Worm (Caenorhabditis elegans) whole organism, dauer: ENCODE data around the gene evl-20.
"Not testable (repeated sequence)": the region's sequence is repeated elsewhere in the genome, so short reads cannot be mapped to it uniquely, and the experiment has no call there.

ENCODE experiments used
- unc-62 ChIP-seq: sonication (generic microtip); optimal IDR thresholded peaks from 2 replicates; lab custom pipeline; 2017; ENCODE audit warnings: missing biosample characterization, missing genetic modification reagents, missing genetic modification characterization

evl-20 gene

DNA sequence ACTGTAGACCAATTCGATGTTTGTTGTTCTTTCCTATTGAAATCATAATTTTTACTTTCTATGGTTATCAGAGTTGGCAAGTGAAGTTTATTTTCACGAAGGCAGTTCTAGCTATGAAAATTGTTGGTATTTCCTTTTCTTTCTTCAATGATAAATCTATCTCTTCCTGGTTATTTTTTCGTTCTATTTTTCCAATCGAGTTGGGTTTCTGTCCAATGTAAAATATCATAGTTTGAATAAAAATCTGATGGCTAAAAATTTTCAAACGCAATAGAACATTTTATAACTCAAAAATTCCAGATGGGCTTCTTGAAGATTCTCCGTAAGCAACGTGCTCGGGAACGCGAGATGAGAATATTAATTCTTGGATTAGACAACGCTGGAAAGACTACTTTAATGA, at the start of gene evl-20:
evl-20 (plus strand) TSS at position 301 of the 400 bp plus-strand sequence.
- no peak for TF ChIP-seq unc-62 (GFP tag; lab: Kevin White, UChicago)

DNA sequence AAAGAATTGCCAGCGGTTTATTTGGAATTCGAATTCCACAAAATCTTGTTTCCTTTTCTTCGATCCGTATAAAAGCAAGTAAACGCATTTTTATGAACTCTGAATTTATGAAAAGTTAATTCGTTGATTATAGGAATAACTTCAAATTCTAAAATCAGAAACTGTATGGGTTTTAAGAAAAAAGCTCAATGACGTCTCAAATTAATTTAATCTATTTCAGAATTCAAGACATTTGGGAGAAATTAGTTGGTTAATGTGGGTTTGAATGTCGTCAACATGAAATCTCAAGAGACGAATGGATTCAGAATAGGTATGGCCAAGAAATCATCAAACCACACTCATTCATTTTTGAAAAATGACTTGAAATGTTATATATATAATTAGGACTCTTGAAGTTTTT, 48.1 kb upstream of the evl-20 start, which contains the start of gene F49E12.7:
F49E12.7 (minus strand) TSS at position 101 of the 400 bp plus-strand sequence.
- TF ChIP-seq unc-62 (GFP tag; lab: Kevin White, UChicago): no peak

DNA sequence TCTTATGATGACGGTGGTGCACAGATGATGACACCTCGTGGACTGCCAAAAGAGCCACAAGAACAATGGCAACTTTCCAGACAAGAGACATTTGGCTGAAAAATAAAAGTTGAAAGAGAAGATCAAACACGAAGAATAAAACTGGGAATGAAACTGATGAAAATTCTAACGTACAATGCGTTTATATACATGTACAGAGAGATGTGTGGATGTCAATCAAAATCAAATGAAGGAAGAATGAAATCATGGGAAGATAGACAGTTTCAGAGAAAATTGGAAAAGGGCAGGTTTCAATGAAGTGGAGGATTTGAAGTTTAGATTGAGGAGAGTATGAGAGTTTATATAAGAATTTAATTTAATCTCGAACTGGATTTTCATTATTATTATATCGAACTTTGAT, 45.0 kb upstream of the evl-20 start, which contains the start of gene dod-23:
dod-23 (minus strand) TSS at position 101 of the 400 bp plus-strand sequence.
- no peak for TF ChIP-seq unc-62 (GFP tag; lab: Kevin White, UChicago)

DNA sequence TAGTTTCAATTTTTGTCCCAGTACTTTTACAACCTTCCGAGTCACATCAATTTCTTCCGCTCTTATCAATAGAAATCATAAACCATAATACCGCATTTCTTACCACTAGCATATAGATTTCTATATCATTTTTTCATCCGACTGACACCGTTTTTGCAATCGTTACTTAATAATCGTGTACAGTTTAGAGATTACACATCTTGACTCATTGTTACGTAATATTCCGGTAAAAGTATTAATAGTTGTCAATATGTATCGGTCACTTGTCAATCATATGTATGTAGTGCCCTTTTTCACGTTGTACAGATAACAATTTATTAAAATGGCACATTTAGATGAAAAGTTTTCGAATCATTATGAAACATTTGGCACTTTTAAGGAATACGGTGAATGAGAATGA, 44.1 kb upstream of the evl-20 start:
- no peak for TF ChIP-seq unc-62 (GFP tag; lab: Kevin White, UChicago)

DNA sequence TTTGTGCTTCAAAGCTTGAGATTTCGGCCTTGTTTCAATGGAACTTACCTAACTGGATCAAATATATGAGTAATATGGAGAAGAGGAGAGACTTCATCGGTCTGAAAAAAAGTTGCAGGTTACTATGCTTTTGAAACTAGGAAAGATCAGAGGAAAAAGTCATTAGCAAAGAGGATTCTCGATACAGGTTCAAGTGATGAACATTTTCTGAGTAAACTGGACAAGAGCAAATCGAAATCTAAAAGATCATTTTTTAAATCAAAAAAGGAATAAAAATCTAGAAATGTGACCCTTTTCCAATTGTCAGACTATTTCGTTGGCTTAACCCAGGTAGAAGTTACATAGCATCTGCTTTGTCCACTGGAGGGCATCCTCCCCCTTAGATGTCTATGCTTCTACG, 39.4 kb upstream of the evl-20 start, which contains the start of gene skpo-1:
skpo-1 (minus strand) TSS at position 101 of the 400 bp plus-strand sequence.
- TF ChIP-seq unc-62 (GFP tag; lab: Kevin White, UChicago): no peak

- no peak for TF ChIP-seq unc-62 (GFP tag; lab: Kevin White, UChicago)
Observed at ce11 chrII:8405303-8405702, 38.8 kb upstream of the evl-20 start, which contains the start of gene ubc-24. ubc-24 (plus strand) TSS chrII:8405603.

- TF ChIP-seq unc-62 (GFP tag; lab: Kevin White, UChicago): no peak
Observed at ce11 chrII:8407491-8407890, 36.6 kb upstream of the evl-20 start, which contains the start of gene sra-13. sra-13 (plus strand) TSS chrII:8407685.

- no peak for TF ChIP-seq unc-62 (GFP tag; lab: Kevin White, UChicago)
Observed at ce11 chrII:8409538-8409937, 34.6 kb upstream of the evl-20 start.

DNA sequence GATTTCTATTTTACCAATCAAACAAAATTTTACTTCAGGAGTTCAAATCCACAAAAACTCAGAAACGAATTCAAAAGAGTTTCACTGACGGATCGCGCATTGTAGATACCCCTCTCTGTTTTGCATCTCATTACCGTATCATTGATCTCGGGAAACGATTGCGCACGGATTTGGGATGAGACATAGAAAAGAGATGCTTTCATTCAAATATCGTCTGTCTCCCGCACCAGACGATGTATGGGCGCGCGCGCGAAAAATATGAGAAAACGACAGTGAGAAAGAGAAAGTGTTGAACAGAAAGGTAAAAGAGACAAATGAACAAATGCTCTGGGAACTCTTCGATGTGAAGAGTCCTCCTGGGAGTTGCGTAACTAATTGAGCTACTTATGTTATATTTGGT, 33.1 kb upstream of the evl-20 start:
- no peak for TF ChIP-seq unc-62 (GFP tag; lab: Kevin White, UChicago)

DNA sequence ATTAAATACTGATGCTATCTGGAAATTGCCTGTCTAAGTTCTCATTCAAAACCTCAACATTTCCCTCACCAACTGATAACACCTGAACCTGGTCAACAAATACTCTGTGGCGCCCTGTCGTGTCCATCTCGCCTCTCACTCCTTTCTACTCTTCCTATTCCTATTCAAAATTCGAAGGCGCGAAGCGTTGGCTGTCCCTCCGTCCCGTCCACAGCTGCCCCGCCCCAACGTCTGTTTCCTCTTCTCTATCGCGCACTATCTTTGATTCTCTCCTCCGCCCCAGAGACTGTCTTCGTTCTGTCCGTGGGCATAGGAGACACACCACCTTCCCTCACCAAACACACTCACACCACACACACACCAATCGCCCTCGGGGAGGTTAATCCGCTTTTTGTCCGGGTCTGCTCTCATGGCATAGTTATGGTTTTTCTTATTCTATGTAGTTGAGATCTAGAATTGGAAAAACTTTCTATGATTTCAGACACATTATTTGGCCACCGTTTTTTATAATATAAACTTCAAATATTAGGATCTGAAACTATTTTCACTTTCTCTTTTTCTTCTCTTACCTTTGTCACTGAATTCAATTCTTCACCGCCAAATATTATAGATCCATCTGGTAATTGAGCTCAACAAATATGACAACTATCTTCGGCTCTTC, 31.9 kb upstream of the evl-20 start, which contains the start of gene efl-3:
efl-3 (plus strand) TSS at position 611 of the 661 bp plus-strand sequence.
- TF ChIP-seq unc-62 (GFP tag; lab: Kevin White, UChicago): no peak

DNA sequence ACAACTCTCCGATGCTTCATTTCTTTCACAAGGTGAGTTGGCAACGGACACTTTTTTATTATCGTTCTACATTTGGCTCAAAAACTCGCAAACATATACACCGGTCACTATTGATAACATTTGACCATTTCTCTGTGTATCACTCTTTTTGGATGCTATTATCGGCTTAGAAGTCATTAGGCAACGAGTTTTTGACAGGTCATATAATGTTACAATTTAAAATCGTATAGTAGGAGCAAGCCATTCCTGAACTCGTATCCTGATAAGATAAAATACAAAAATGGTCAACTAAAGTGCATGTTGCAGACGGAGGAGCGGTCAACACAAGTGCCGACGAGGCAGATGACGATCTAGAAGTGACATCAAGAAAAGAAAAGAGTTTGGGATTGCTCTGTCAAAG, 31.2 kb upstream of the evl-20 start:
- TF ChIP-seq unc-62 (GFP tag; lab: Kevin White, UChicago): no peak

ce11 chrII:8415035-8415434, 29.1 kb upstream of the evl-20 start:
- no peak for TF ChIP-seq unc-62 (GFP tag; lab: Kevin White, UChicago)

DNA sequence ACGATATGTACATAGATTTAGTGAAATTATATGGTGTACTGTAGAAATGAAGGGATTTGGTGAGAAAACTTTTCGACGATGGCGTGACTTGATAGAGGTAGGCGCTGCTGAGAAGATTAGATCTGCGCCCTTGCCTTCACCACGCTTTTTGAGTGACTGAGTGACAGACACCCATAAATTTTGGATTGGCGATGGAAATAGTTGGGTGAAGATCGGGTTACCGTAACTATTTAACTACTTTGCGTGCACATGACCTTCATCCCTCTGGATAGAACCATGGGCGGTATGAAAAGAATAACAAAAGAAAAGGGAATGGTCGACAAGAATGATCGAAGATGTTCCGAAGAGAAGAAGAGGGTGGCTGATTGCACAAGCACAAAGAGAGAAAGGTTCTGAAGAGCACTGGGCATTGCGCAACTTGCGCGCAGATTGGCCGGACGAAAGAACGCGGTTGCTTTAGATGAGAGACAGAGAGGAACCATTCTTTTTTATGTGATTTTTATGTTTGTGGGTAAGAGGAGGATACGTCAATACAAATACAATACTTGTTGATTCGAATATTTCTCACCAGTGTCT, 28.6 kb upstream of the evl-20 start:
- no peak for TF ChIP-seq unc-62 (GFP tag; lab: Kevin White, UChicago)

DNA sequence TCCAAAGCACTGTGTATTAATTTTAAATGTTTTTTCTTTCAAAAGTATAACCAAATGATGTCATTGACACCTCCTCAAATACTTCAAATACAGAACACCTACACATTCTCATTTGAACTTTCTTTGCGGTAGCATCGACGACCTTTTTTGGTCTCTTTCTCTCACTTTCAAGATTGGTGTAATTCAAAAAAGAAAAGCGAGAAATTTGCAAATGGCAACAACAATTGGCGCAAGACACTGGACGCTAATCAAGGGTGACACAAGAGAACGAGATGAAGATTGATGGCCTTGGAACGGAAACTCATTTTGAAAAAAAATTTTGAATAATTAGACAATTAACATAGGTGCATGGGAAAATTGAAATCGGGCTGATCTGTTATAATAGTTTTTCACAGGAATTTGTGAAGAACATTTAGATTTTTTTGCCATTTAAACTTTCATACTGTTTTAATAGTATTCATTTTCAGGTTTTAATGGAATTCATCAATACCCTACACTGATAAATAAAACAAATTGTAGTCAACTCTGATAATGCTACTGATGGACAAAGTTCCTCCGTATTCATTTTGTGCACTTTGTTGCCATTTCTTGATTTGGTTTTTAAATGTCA, 26.9 kb upstream of the evl-20 start, which contains the start of gene fdgt-2:
fdgt-2 (plus strand) TSS at position 560 of the 610 bp plus-strand sequence.
- no peak for TF ChIP-seq unc-62 (GFP tag; lab: Kevin White, UChicago)

- TF ChIP-seq unc-62 (GFP tag; lab: Kevin White, UChicago): no peak
Observed at ce11 chrII:8419015-8419414, 25.1 kb upstream of the evl-20 start.

DNA sequence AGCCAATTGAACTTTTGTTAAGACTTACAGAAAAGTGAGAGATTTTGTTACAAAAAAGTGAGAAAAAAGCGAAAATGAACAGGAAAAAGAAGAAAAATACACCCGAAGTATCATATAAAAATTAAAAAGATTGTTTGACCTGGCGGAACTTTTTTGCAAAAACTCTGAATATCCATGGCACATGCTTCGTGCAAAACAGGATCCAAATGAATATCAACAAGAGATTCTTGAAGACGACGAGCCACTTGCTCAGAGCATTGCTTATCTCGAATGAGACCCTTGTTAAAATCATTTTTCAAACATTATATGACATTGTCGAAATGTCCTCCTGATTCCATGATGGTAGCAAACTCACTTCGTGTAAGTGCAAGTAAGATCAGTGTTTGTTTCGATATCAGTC, 24.3 kb upstream of the evl-20 start, which contains the start of gene F14E5.8:
F14E5.8 (plus strand) TSS at position 301 of the 400 bp plus-strand sequence.
- not testable (repeated sequence) for TF ChIP-seq unc-62 (GFP tag; lab: Kevin White, UChicago)
